Fruit fly (Drosophila melanogaster): ENCODE results near the gene mib2.

dm6 chr2L:19071713-19072112 is 37.5 kb downstream of the mib2 start:
- TF ChIP-seq toe (GFP tag; optimal IDR thresholded peaks at IDR 0.05) (no peak), kay (GFP tag; ENCODE audit: borderline replicate concordance) (no peak), Mnt (GFP tag; optimal IDR thresholded peaks at IDR 0.05) (no peak), pad (GFP tag; optimal IDR thresholded peaks at IDR 0.05) (no peak), CG5204 (GFP tag; optimal IDR thresholded peaks at IDR 0.05) (no peak), tj (GFP tag; optimal IDR thresholded peaks at IDR 0.05) (no peak), cic (GFP tag; optimal IDR thresholded peaks at IDR 0.05) (no peak), CG14711 (tag; optimal IDR thresholded peaks at IDR 0.05) (no peak), cnc (optimal IDR thresholded peaks at IDR 0.05) (no peak), ovo (GFP tag; optimal IDR thresholded peaks at IDR 0.05) (no peak), CG12768 (GFP tag; optimal IDR thresholded peaks at IDR 0.05) (no peak), Hr96 (GFP tag; optimal IDR thresholded peaks at IDR 0.05) (no peak), CG11617 (GFP tag; optimal IDR thresholded peaks at IDR 0.05) (no peak)

Data from whole organism, adult.